Worm (Caenorhabditis elegans) whole organism, early embryonic: Measurements from ENCODE around the gene sdz-15.

Experiments
- B0310.2 ChIP-seq: sonication (generic microtip); optimal IDR thresholded peaks from 2 replicates; lab custom pipeline; 2016; ENCODE audit warnings: mild to moderate bottlenecking, missing genetic modification characterization, missing compliant biosample characterization
- F13C5.2 ChIP-seq: sonication (generic microtip); optimal IDR thresholded peaks from 2 replicates; lab custom pipeline; 2017; ENCODE audit warnings: mild to moderate bottlenecking, missing genetic modification characterization, inconsistent platforms, missing compliant biosample characterization
- ama-1 ChIP-seq: fragments of 150-350 bp; optimal IDR thresholded peaks from 2 replicates; lab custom pipeline; 2014
- ceh-13 ChIP-seq: fragments of 200-800 bp; sonication (Bioruptor generic); optimal IDR thresholded peaks from 2 replicates; lab custom pipeline; 2018; ENCODE audit warnings: mild to moderate bottlenecking, missing genetic modification characterization, missing compliant biosample characterization
- ceh-36 ChIP-seq: sonication (generic microtip); optimal IDR thresholded peaks from 2 replicates; lab custom pipeline; 2016; ENCODE audit warnings: missing genetic modification characterization, inconsistent platforms, missing compliant biosample characterization
- ets-7 ChIP-seq: sonication (generic microtip); optimal IDR thresholded peaks from 2 replicates; lab custom pipeline; 2016; ENCODE audit warnings: missing genotype, missing genetic modification characterization, missing compliant biosample characterization
- flt-1 ChIP-seq: fragments of 200-800 bp; sonication (Bioruptor generic); IDR thresholded peaks from 2 replicates; pipeline ENCODE4 v1.3.6; 2022; ENCODE audit warnings: missing genetic modification characterization, missing compliant biosample characterization
- hmg-4 ChIP-seq: fragments of 200-800 bp; sonication (Bioruptor generic); optimal IDR thresholded peaks from 2 replicates; lab custom pipeline; 2018; ENCODE audit warnings: mild to moderate bottlenecking, missing genetic modification characterization, missing compliant biosample characterization
- pes-1 ChIP-seq: fragments of 200-800 bp; sonication (Bioruptor generic); IDR thresholded peaks from 2 replicates; pipeline ENCODE4 v1.3.6; 2022; ENCODE audit warnings: missing genetic modification reagents, missing genetic modification characterization, missing compliant biosample characterization
- tbx-11 ChIP-seq: fragments of 200-800 bp; sonication (Bioruptor generic); IDR thresholded peaks from 2 replicates; pipeline ENCODE4 v1.3.6; 2022; ENCODE audit warnings: missing genetic modification characterization, missing compliant biosample characterization
- tbx-37 ChIP-seq: fragments of 200-800 bp; sonication (Bioruptor generic); conservative IDR thresholded peaks from 2 replicates; pipeline ENCODE4 v1.3.6; 2022; ENCODE audit warnings: missing genetic modification reagents, missing genetic modification characterization, missing compliant biosample characterization
- tra-4 ChIP-seq: sonication (generic microtip); optimal IDR thresholded peaks from 2 replicates; lab custom pipeline; 2017; ENCODE audit warnings: missing genetic modification characterization, missing compliant biosample characterization

DNA sequence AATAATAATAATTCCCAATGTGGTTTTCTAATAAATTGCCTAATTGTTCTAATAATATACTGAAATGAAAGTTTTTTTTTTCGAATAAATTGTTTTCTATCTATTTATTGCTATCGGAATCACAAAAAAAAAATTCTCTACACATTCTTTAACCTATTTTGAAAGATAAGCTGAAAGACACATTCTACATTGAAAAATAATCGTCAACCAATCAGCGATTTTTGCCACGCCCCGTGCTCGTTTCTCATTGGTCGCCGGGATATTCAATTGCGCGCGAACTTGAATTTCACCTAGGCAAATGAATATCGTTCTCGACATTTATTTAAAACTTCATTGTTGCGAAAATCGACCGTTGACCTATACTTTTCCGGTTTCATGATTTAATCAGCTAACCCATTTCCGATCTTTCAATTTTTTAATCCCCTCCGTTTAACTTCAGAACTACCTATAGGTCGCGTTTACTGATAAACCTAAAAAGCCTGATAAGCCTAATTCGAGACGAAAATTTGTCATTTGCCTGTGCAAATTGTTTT, 1.8 kb downstream of the sdz-15 start, which contains the start of gene F23F12.3:
- TF ChIP-seq ceh-36 (tag; lab: Kevin White, UChicago) (no peak), flt-1 (GFP tag; lab: Robert Waterston, UW) (no peak), B0310.2 (tag; lab: Kevin White, UChicago) (no peak), ama-1 (no peak), tbx-11 (GFP tag; lab: Robert Waterston, UW) (no peak), tra-4 (tag; lab: Kevin White, UChicago) (no peak), tbx-37 (no peak), F13C5.2 (tag; lab: Kevin White, UChicago) (no peak), ets-7 (tag; lab: Kevin White, UChicago) (no peak), ceh-13 (GFP tag; lab: Kevin White, UChicago) (no peak), pes-1 (no peak), hmg-4 (GFP tag; lab: Kevin White, UChicago) (no peak)
